Worm (Caenorhabditis elegans): Measurements from ENCODE around the gene tbc-17.
A peak's percentile ranks its signal among the peaks of the same experiment; 100 is the strongest.

tbc-17 gene

ce11 chrII:12767258-12767824 lies 73.1 kb downstream of the tbc-17 start:
- TF ChIP-seq nhr-129 (tag; optimal IDR thresholded peaks at IDR 0.05) (no peak), ceh-16 (tag; optimal IDR thresholded peaks at IDR 0.05) (no peak), ZK546.5 (tag; optimal IDR thresholded peaks at IDR 0.05) (no peak), egl-27 (tag; optimal IDR thresholded peaks at IDR 0.05) (no peak), fos-1 (tag; optimal IDR thresholded peaks at IDR 0.05) (no peak), sma-9 (GFP tag; optimal IDR thresholded peaks at IDR 0.05) (no peak), sma-9 (tag; optimal IDR thresholded peaks at IDR 0.05) (no peak), peb-1 (tag; optimal IDR thresholded peaks at IDR 0.05) (no peak), alr-1 (tag; optimal IDR thresholded peaks at IDR 0.05) (no peak), snpc-4 (tag; optimal IDR thresholded peaks at IDR 0.05) (no peak), aly-2 (tag; optimal IDR thresholded peaks at IDR 0.05) (no peak), Y55F3AM.14 (GFP tag; optimal IDR thresholded peaks at IDR 0.05) (no peak), dmd-4 (tag; optimal IDR thresholded peaks at IDR 0.05) (no peak), ztf-4 (tag; optimal IDR thresholded peaks at IDR 0.05) (no peak), mdl-1 (tag; optimal IDR thresholded peaks at IDR 0.05) (no peak), sma-3 (GFP tag; optimal IDR thresholded peaks at IDR 0.05) (no peak)

DNA sequence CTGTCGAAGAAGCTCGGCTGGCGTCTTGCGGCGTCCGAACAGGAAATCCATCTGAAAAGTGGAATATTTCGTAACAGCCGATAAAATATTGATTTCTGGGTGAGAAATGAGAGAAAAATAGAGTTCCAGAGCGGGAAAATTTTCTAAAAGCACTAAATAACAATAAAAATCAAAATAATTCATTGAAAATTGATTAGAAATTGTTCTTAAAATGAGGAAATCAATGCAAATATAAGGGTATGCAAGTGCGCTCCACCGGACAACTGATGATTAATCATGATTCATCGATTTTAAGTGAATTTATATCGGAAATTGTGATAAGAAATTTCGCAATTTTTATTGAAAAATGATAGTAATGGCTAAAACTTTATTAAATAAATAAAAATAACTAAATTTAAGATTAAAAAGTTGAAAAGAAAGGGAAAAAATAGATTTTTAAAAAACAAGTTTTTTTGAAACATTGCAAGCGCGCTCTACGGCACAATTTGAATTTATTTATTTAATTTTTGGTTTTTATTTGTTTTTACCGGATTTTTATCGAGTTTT lies 74.0 kb downstream of the tbc-17 start, which contains the start of the genes vps-2 and tiar-2:
TSS of gene vps-2 (minus strand) at position 51 of the 546 bp plus-strand sequence.
TSS of gene tiar-2 (plus strand) at position 520 of the 546 bp plus-strand sequence.
- TF ChIP-seq gmeb-1 (tag; optimal IDR thresholded peaks at IDR 0.05): peak; percentile 74
- no peak for TF ChIP-seq lin-11 (tag; optimal IDR thresholded peaks at IDR 0.05)
- no peak for TF ChIP-seq peb-1 (tag; optimal IDR thresholded peaks at IDR 0.05)
- TF ChIP-seq ceh-82 (tag; optimal IDR thresholded peaks at IDR 0.05): no peak
- peak; percentile 70 for TF ChIP-seq skn-1 (tag; optimal IDR thresholded peaks at IDR 0.05)
- TF ChIP-seq nhr-10 (tag; optimal IDR thresholded peaks at IDR 0.05): no peak
- TF ChIP-seq snpc-4 (tag; optimal IDR thresholded peaks at IDR 0.05): peak; percentile 22
- peak; percentile 94 for TF ChIP-seq C34F6.9 (tag; optimal IDR thresholded peaks at IDR 0.05)
- TF ChIP-seq ama-1 (optimal IDR thresholded peaks at IDR 0.05): no peak
- TF ChIP-seq nhr-11 (tag; optimal IDR thresholded peaks at IDR 0.05): no peak
- no peak for TF ChIP-seq Y55F3AM.14 (GFP tag; optimal IDR thresholded peaks at IDR 0.05)
- TF ChIP-seq unc-39 (tag; optimal IDR thresholded peaks at IDR 0.05): no peak
- TF ChIP-seq R02D3.7 (tag; optimal IDR thresholded peaks at IDR 0.05): no peak
- no peak for TF ChIP-seq lin-39 (tag; optimal IDR thresholded peaks at IDR 0.05)
- no peak for TF ChIP-seq nhr-77 (tag; optimal IDR thresholded peaks at IDR 0.05)
- no peak for TF ChIP-seq aly-2 (tag; optimal IDR thresholded peaks at IDR 0.05)
- TF ChIP-seq ztf-11 (tag; optimal IDR thresholded peaks at IDR 0.05): no peak
- no peak for TF ChIP-seq nhr-12 (tag; optimal IDR thresholded peaks at IDR 0.05)
- TF ChIP-seq crh-2 (tag; optimal IDR thresholded peaks at IDR 0.05): peak; percentile 63
- TF ChIP-seq mab-5 (tag; optimal IDR thresholded peaks at IDR 0.05): peak; percentile 36
- no peak for TF ChIP-seq ztf-1 (GFP tag; conservative IDR thresholded peaks at IDR 0.05)
- no peak for TF ChIP-seq ceh-16 (tag; optimal IDR thresholded peaks at IDR 0.05)
- TF ChIP-seq lin-13 (GFP tag; optimal IDR thresholded peaks at IDR 0.05): peak; percentile 69
- TF ChIP-seq sma-9 (GFP tag; optimal IDR thresholded peaks at IDR 0.05): no peak
- TF ChIP-seq sma-9 (tag; optimal IDR thresholded peaks at IDR 0.05): no peak
- no peak for TF ChIP-seq elt-1 (tag; optimal IDR thresholded peaks at IDR 0.05)
- peak; percentile 2 for TF ChIP-seq nhr-6 (tag; optimal IDR thresholded peaks at IDR 0.05)
- peak in 1 of 2 experiments; percentile 87 for TF ChIP-seq lsy-2 (tag; optimal IDR thresholded peaks at IDR 0.05)
- peak; percentile 53 for TF ChIP-seq sma-3 (GFP tag; optimal IDR thresholded peaks at IDR 0.05)
- no peak for TF ChIP-seq ZK546.5 (tag; optimal IDR thresholded peaks at IDR 0.05)
- TF ChIP-seq nhr-21 (tag; optimal IDR thresholded peaks at IDR 0.05): peak; percentile 34
- TF ChIP-seq nhr-23 (tag; optimal IDR thresholded peaks at IDR 0.05): no peak
- peak; percentile 79 for TF ChIP-seq unc-55 (GFP tag; optimal IDR thresholded peaks at IDR 0.05)
- TF ChIP-seq mbf-1 (tag; optimal IDR thresholded peaks at IDR 0.05): no peak
- TF ChIP-seq alr-1 (tag; optimal IDR thresholded peaks at IDR 0.05): no peak
- no peak for TF ChIP-seq ztf-4 (tag; optimal IDR thresholded peaks at IDR 0.05)
- peak; percentile 55 for TF ChIP-seq nhr-25 (tag; optimal IDR thresholded peaks at IDR 0.05)
- TF ChIP-seq unc-62 (GFP tag; optimal IDR thresholded peaks at IDR 0.05): no peak
- TF ChIP-seq nhr-129 (tag; optimal IDR thresholded peaks at IDR 0.05): peak; percentile 20
- no peak for TF ChIP-seq blmp-1 (tag; optimal IDR thresholded peaks at IDR 0.05; ENCODE audit: insufficient read depth)
- peak; percentile 100 for TF ChIP-seq fos-1 (tag; optimal IDR thresholded peaks at IDR 0.05)
- peak; percentile 20 for TF ChIP-seq sem-4 (tag; optimal IDR thresholded peaks at IDR 0.05)
- TF ChIP-seq nhr-237 (tag; optimal IDR thresholded peaks at IDR 0.05): no peak
- TF ChIP-seq elt-3 (tag; optimal IDR thresholded peaks at IDR 0.05): no peak
- no peak for TF ChIP-seq mdl-1 (tag; optimal IDR thresholded peaks at IDR 0.05)
- no peak for TF ChIP-seq egl-27 (tag; optimal IDR thresholded peaks at IDR 0.05)
- TF ChIP-seq F13H6.1 (tag; optimal IDR thresholded peaks at IDR 0.05): peak; percentile 18
- no peak for TF ChIP-seq zag-1 (tag; optimal IDR thresholded peaks at IDR 0.05)
- no peak for TF ChIP-seq dmd-4 (tag; optimal IDR thresholded peaks at IDR 0.05)
